Fruit fly (Drosophila melanogaster): ENCODE results near the gene CG33500.

The CG33500 gene

DNA sequence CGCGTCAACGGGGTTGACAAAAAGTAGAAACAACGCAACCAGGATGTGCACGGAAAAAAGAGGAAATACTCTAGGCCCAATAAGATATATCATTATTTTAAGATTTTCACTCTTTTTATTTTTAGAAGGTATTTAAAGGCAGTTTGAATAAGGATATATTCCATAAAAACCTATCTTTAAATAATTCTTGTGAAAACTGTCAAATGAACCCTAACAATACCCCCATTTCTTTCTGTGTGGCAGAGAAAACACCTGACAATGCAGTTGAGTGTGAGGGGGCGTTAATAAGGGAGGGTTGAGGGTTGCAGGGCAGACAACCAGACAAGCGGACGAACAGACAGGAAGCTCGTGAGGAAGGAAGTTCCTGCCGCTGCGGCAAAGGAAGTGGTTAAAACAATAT lies 43.5 kb downstream of the CG33500 start:
- TF ChIP-seq noc (tag; optimal IDR thresholded peaks at IDR 0.05) = no peak

DNA sequence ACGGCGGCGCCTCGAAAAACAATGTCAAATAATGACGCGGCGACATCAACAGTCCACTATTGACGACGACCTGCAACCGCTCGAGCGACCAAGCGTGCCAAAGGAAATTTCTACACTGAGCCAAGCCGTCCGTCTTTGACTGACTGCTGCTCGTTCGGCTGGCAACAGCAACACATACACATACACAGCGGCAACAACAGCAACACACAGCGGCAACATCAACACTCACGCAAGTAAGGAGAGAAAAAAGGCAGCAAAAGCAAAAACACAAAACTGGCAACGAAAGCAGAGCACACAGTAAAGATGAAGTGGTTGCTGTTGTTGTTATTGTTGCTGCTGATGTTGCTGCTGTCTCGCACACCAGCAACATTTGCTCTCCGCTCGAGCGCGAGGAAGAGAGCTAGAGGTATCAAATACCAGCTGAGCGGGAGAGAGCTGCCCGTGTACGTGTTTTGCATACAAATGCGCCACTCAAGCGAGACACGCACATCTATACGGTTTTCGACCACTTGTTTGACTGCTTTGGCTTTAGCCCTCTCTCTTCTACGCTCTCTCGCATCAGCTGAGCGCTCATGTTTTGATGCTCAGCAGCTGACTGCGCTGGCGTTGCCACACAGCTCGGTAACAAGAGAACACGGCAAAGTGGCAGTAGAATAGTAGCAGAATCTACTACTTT lies 44.7 kb downstream of the CG33500 start:
- TF ChIP-seq noc (tag; optimal IDR thresholded peaks at IDR 0.05) = peak; percentile 29

DNA sequence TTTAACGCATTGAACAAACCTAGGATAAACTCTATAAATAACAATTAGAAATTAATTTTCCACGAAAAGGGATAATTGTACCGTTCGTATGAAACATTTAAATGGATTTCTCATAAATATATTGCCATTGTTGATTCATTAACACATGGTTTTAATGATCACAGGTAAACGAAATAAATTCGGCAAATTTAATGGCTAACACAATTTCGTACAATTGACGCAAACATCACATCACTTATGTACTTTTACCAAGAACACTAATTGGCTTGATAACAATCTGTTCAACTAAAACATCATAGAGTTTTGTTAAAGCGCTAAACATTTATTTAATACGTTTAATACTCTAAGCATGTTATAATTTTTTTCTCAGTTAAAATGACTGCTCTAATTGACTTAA lies 45.2 kb downstream of the CG33500 start:
- no peak for TF ChIP-seq noc (tag; optimal IDR thresholded peaks at IDR 0.05)

DNA sequence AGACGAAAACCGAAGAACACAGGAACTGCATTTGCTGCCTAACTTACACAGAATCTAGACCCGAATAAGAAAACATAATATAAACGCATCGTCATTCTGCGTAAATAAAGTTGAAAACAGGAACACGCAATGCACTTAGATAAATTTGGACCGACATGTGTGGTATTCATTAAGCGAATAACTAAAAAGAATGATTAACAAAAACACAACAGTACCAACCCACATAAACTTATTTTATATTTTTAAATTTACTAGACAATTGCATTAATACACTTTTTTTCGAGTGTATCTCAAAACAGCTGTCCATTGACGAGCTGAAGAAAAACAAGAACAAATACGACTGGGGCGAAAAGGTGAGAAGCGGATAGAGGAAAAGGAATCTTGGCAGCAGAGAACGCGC lies 45.9 kb downstream of the CG33500 start:
- no peak for TF ChIP-seq noc (tag; optimal IDR thresholded peaks at IDR 0.05)

DNA sequence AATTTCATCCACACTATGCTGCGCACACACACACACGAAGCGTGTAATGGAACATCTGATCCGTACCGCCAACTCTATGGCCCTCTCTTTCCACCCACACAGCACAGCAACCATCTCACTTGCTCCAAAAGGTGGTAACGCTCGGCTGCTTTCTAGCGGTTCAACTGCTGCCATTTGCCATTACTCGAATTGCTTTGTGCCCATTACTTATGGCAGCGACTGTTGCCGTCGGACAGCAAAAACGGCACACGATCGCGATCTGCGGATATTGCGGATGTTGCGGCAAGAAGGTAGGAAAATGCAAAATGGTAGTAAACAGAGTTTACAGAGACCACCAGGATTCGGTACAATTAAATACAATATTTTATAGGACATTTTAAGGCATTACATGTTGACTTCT lies 46.4 kb downstream of the CG33500 start:
- no peak for TF ChIP-seq noc (tag; optimal IDR thresholded peaks at IDR 0.05)

DNA sequence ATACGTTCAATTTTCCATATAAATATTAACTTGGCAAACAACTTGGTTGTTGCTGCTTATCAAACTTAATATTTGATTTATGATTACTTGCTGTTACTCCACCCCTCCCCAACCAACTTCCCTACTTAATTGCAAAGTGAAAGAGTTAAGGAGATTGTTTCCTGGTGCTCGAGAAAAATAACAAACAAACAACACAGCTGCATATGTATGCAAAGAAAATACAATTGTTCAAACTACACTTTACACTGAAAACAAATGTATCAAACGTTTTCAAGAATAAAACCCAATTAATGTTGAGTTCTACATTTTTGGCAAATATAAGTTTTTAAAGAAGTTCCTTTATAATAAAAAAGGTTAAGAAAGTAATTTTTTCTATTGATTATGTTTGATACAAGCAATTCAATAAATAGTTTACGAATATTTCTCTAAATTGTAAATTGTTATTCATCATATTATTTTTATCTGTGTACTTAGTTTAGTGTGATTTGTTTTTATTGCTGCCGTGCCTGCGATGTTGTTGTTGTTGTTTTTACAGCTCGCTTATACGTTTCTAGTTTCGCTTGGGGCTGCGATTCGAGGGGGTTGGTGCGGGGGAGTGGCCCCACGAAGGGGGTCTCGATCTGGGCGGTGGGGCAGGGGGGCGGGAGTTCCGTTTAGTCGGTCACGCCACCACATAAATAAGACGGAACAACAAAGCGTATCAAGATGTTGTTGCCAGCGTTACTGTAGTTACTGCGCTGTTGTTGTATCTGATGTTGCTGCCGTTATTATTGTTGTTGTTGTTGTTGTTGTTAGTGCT lies 47.4 kb downstream of the CG33500 start:
- TF ChIP-seq noc (tag; optimal IDR thresholded peaks at IDR 0.05) = peak; percentile 47

DNA sequence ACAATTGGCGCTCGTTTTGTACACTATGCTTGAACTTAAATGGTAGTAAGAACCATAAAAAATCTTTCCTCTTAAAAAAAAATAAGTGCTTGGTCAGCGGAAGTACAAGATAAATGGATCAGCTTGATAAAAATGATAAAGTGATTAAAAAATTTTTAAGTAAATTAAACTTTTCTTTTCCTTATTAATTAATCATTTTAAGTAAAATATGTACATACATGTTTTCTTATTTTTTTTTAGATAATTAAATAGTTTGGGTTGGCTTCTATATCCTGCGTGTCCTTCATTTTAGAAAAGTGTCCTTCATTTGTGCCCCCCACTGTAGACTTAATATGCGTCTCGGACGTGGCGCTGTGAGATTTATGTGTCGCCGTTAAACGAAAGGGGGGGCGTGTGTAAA lies 48.2 kb downstream of the CG33500 start:
- peak; percentile 41 for TF ChIP-seq noc (tag; optimal IDR thresholded peaks at IDR 0.05)

DNA sequence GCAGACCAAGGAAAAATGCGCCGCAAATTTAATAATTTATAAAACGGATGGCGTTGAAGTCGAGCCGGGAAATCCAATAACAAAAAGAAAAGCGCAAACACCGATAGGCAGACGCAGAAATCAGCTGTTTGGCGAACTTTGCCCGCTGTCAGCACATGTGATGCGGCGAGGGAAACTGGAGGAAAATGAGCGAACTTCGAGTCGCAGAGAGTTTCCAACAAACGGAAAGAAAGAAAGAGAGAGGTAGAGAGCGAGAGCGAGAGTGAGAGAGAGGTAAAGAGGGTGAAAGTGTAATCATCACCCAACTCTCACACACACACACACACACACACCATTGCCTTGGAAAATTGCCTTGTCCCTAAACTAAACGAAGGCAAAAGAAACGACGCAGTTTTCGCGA lies 48.8 kb downstream of the CG33500 start:
- TF ChIP-seq noc (tag; optimal IDR thresholded peaks at IDR 0.05) = no peak

All from whole organism, larva.